Worm (Caenorhabditis elegans): Measurements from ENCODE around the gene abcx-1.
A peak's percentile ranks its signal among the peaks of the same experiment; 100 is the strongest.

abcx-1 gene

ce11 chrII:6491817-6492452, 40.0 kb upstream of the abcx-1 start, which contains the start of the genes T28D9.11 and T28D9.1 (continued):
- TF ChIP-seq nhr-90 (tag; optimal IDR thresholded peaks at IDR 0.05) (no peak), nfyb-1 (GFP tag; IDR thresholded peaks at IDR 0.05) (peak; percentile 34; the same call in 1 of the 2 replicates), rec-8 (tag; optimal IDR thresholded peaks at IDR 0.05) (no peak), madf-3 (GFP tag; IDR thresholded peaks at IDR 0.05) (no peak), nhr-80 (tag; optimal IDR thresholded peaks at IDR 0.05) (no peak), ztf-22 (GFP tag; optimal IDR thresholded peaks at IDR 0.05) (peak; percentile 43), nhr-27 (tag; optimal IDR thresholded peaks at IDR 0.05) (no peak), K11D2.4 (GFP tag; IDR thresholded peaks at IDR 0.05) (peak; percentile 46; the same call in 1 of the 2 replicates), mcd-1 (GFP tag; IDR thresholded peaks at IDR 0.05) (peak; percentile 66), B0019.2 (GFP tag; conservative IDR thresholded peaks at IDR 0.05) (no peak), chd-7 (tag; optimal IDR thresholded peaks at IDR 0.05) (peak; percentile 12), B0336.3 (GFP tag; IDR thresholded peaks at IDR 0.05) (no peak), Y56A3A.18 (GFP tag; IDR thresholded peaks at IDR 0.05) (no peak), ets-4 (GFP tag; optimal IDR thresholded peaks at IDR 0.05) (no peak), dox-1 (GFP tag; IDR thresholded peaks at IDR 0.05) (peak; percentile 66), C17E4.6 (GFP tag; IDR thresholded peaks at IDR 0.05) (no peak), ztf-25 (GFP tag; IDR thresholded peaks at IDR 0.05) (no peak), snpc-1.1 (tag; optimal IDR thresholded peaks at IDR 0.05; ENCODE audit: insufficient read depth) (no peak), rcor-1 (GFP tag; IDR thresholded peaks at IDR 0.05) (peak; percentile 60), egrh-3 (GFP tag; IDR thresholded peaks at IDR 0.05) (peak; percentile 88), hlh-12 (tag; optimal IDR thresholded peaks at IDR 0.05) (no peak), lin-54 (GFP tag; optimal IDR thresholded peaks at IDR 0.05) (peak; percentile 46), hmg-20 (GFP tag; IDR thresholded peaks at IDR 0.05) (no peak), lin-26 (GFP tag; IDR thresholded peaks at IDR 0.05) (peak; percentile 61; the same call in 1 of the 2 replicates), nhr-179 (tag; optimal IDR thresholded peaks at IDR 0.05) (no peak), Y53G8AR.9 (GFP tag; conservative IDR thresholded peaks at IDR 0.05) (no peak), die-1 (tag; optimal IDR thresholded peaks at IDR 0.05) (peak; percentile 2), F57A8.1 (GFP tag; optimal IDR thresholded peaks at IDR 0.05) (no peak), F23B12.7 (tag; optimal IDR thresholded peaks at IDR 0.05; ENCODE audit: insufficient read depth) (no peak), efl-1 (GFP tag; optimal IDR thresholded peaks at IDR 0.05) (no peak), lsy-27 (tag; optimal IDR thresholded peaks at IDR 0.05; ENCODE audit: borderline replicate concordance, insufficient read depth) (no peak), lin-35 (GFP tag; optimal IDR thresholded peaks at IDR 0.05) (peak in 1 of 3 experiments; percentile 45), tbp1 (GFP tag; optimal IDR thresholded peaks at IDR 0.05) (no peak), ceh-79 (tag; optimal IDR thresholded peaks at IDR 0.05) (no peak)

- TF ChIP-seq egl-18 (GFP tag; IDR thresholded peaks at IDR 0.05) (0 out of 2 replicates have a peak, but pooled peaks have one; percentile 7), F55B11.4 (tag; optimal IDR thresholded peaks at IDR 0.05; ENCODE audit: borderline replicate concordance, insufficient read depth) (no peak)
These were observed 38.8 kb upstream of the abcx-1 start for ce11 chrII:6493139-6493538.

All from whole organism, young adult.